Comparison of ENCODE assay signal across 5 worm cellular contexts in genomic region chrIII:13464493-13465362, ce11.
TF ChIP-seq lines count a peak whose summit lies in the region.

Gene kel-3, plus strand, starts transcription at chrIII:13464820.

TF ChIP-seq in whole organism, L1 larva, 84 proteins besides CTCF, POLR2A, EP300 and RAD21 (continued from another document and continues in another):
- TF ChIP-seq fkh-4 (tag; optimal IDR thresholded peaks at IDR 0.05; lab: Kevin White, UChicago; ENCODE audit: borderline replicate concordance): peak; percentile 14
- TF ChIP-seq aly-2 (tag; optimal IDR thresholded peaks at IDR 0.05; lab: Kevin White, UChicago): peak; percentile 97
- peak; percentile 86 for TF ChIP-seq unc-130 (tag; optimal IDR thresholded peaks at IDR 0.05; lab: Kevin White, UChicago)
- peak; percentile 82 for TF ChIP-seq nhr-85 (tag; lab: Kevin White, UChicago)
- TF ChIP-seq tlp-1 (tag; optimal IDR thresholded peaks at IDR 0.05; lab: Kevin White, UChicago): no peak
- no peak for TF ChIP-seq ceh-90 (tag; optimal IDR thresholded peaks at IDR 0.05; lab: Kevin White, UChicago)
- TF ChIP-seq fkh-8 (tag; optimal IDR thresholded peaks at IDR 0.05; lab: Kevin White, UChicago): no peak
- peak; percentile 75 for TF ChIP-seq snu-23 (GFP tag; optimal IDR thresholded peaks at IDR 0.05; lab: Kevin White, UChicago)
- TF ChIP-seq nhr-47 (tag; optimal IDR thresholded peaks at IDR 0.05; lab: Kevin White, UChicago): peak; percentile 60
- no peak for TF ChIP-seq isw-1 (GFP tag; IDR thresholded peaks at IDR 0.05; lab: Robert Waterston, UW)
- TF ChIP-seq fkh-10 (GFP tag; optimal IDR thresholded peaks at IDR 0.05; lab: Kevin White, UChicago): no peak
- TF ChIP-seq dpl-1 (GFP tag; optimal IDR thresholded peaks at IDR 0.05; lab: Kevin White, UChicago): peak; percentile 36 to 68 (median 42)
- TF ChIP-seq swsn-7 (tag; optimal IDR thresholded peaks at IDR 0.05; lab: Kevin White, UChicago): peak; percentile 0
- peak; percentile 79 for TF ChIP-seq blmp-1 (tag; optimal IDR thresholded peaks at IDR 0.05; lab: Kevin White, UChicago)
- peak; percentile 85 for TF ChIP-seq nhr-19 (GFP tag; conservative IDR thresholded peaks at IDR 0.05; lab: Robert Waterston, UW)
- no peak for TF ChIP-seq snpc-4 (tag; optimal IDR thresholded peaks at IDR 0.05; lab: Kevin White, UChicago)
- TF ChIP-seq nhr-71 (tag; optimal IDR thresholded peaks at IDR 0.05; lab: Kevin White, UChicago): peak; percentile 91
- TF ChIP-seq sox-4 (tag; optimal IDR thresholded peaks at IDR 0.05; lab: Kevin White, UChicago): no peak
- TF ChIP-seq ets-5 (GFP tag; IDR thresholded peaks at IDR 0.05; lab: Robert Waterston, UW): no peak
- peak; percentile 35 for TF ChIP-seq dsc-1 (tag; optimal IDR thresholded peaks at IDR 0.05; lab: Kevin White, UChicago)
- TF ChIP-seq Y116A8C.19 (tag; optimal IDR thresholded peaks at IDR 0.05; lab: Kevin White, UChicago; ENCODE audit: borderline replicate concordance): no peak
- TF ChIP-seq nhr-12 (tag; optimal IDR thresholded peaks at IDR 0.05; lab: Kevin White, UChicago): no peak
- TF ChIP-seq hlh-4 (tag; optimal IDR thresholded peaks at IDR 0.05; lab: Kevin White, UChicago): no peak
- TF ChIP-seq sptf-1 (tag; optimal IDR thresholded peaks at IDR 0.05; lab: Kevin White, UChicago): no peak
- no peak for TF ChIP-seq C04F5.9 (tag; optimal IDR thresholded peaks at IDR 0.05; lab: Kevin White, UChicago)
- TF ChIP-seq C34B4.2 (tag; optimal IDR thresholded peaks at IDR 0.05; lab: Kevin White, UChicago): peak; percentile 21
- no peak for TF ChIP-seq ceh-63 (GFP tag; optimal IDR thresholded peaks at IDR 0.05; lab: Kevin White, UChicago)

TF ChIP-seq in whole organism, L2 larva, 48 proteins besides CTCF, POLR2A, EP300 and RAD21 (continued from another document):
- TF ChIP-seq lsy-2 (tag; optimal IDR thresholded peaks at IDR 0.05; lab: Kevin White, UChicago) (peak; percentile 38 to 82), crh-2 (tag; optimal IDR thresholded peaks at IDR 0.05; lab: Kevin White, UChicago) (peak; percentile 90), F13H6.1 (tag; optimal IDR thresholded peaks at IDR 0.05; lab: Kevin White, UChicago) (peak; percentile 83), unc-39 (tag; optimal IDR thresholded peaks at IDR 0.05; lab: Kevin White, UChicago) (no peak), nhr-12 (tag; optimal IDR thresholded peaks at IDR 0.05; lab: Kevin White, UChicago) (no peak), ZK546.5 (tag; optimal IDR thresholded peaks at IDR 0.05; lab: Kevin White, UChicago) (peak; percentile 56), sma-3 (GFP tag; optimal IDR thresholded peaks at IDR 0.05; lab: Kevin White, UChicago) (peak; percentile 66), mbf-1 (tag; optimal IDR thresholded peaks at IDR 0.05; lab: Kevin White, UChicago) (no peak), nhr-11 (tag; optimal IDR thresholded peaks at IDR 0.05; lab: Kevin White, UChicago) (peak; percentile 64), lin-11 (tag; optimal IDR thresholded peaks at IDR 0.05; lab: Kevin White, UChicago) (no peak)

TF ChIP-seq in whole organism, L3 larva, 47 proteins besides CTCF, POLR2A, EP300 and RAD21 (continued from another document):
- peak; percentile 34 for TF ChIP-seq lin-15B (tag; optimal IDR thresholded peaks at IDR 0.05; lab: Kevin White, UChicago)
- TF ChIP-seq egl-5 (tag; optimal IDR thresholded peaks at IDR 0.05; lab: Kevin White, UChicago): no peak
- TF ChIP-seq hmg-11 (tag; optimal IDR thresholded peaks at IDR 0.05; lab: Kevin White, UChicago): peak; percentile 32
- TF ChIP-seq nhr-11 (tag; optimal IDR thresholded peaks at IDR 0.05; lab: Kevin White, UChicago): peak; percentile 54
- TF ChIP-seq eor-1 (tag; optimal IDR thresholded peaks at IDR 0.05; lab: Kevin White, UChicago): no peak
- TF ChIP-seq nhr-25 (tag; optimal IDR thresholded peaks at IDR 0.05; lab: Kevin White, UChicago): peak; percentile 37
TF ChIP-seq in whole organism, L3 larva: peak in this region for 26.

TF ChIP-seq in whole organism, L4 larva, 104 proteins besides CTCF, POLR2A, EP300 and RAD21 (continued from another document and continues in another):
- TF ChIP-seq lin-39 (tag; optimal IDR thresholded peaks at IDR 0.05; lab: Kevin White, UChicago) (peak; percentile 58), ama-1 (optimal IDR thresholded peaks at IDR 0.05; lab: Kevin White, UChicago) (peak; percentile 99), unc-39 (tag; optimal IDR thresholded peaks at IDR 0.05; lab: Kevin White, UChicago) (no peak), fkh-10 (GFP tag; optimal IDR thresholded peaks at IDR 0.05; lab: Kevin White, UChicago) (no peak), mxl-2 (GFP tag; conservative IDR thresholded peaks at IDR 0.05; lab: Robert Waterston, UW) (no peak), egl-43 (GFP tag; IDR thresholded peaks at IDR 0.05; lab: Robert Waterston, UW) (peak; percentile 70), aha-1 (tag; lab: Kevin White, UChicago) (peak; percentile 91), F26F4.8 (GFP tag; conservative IDR thresholded peaks at IDR 0.05; lab: Robert Waterston, UW) (peak; percentile 12; the same call in 1 of the 2 replicates), rbr-2 (tag; optimal IDR thresholded peaks at IDR 0.05; lab: Kevin White, UChicago) (peak; percentile 44), Y105C5A.15 (GFP tag; IDR thresholded peaks at IDR 0.05; lab: Robert Waterston, UW) (peak; percentile 83), Y48G9A.11 (GFP tag; IDR thresholded peaks at IDR 0.05; lab: Robert Waterston, UW) (peak; percentile 85), nhr-25 (tag; optimal IDR thresholded peaks at IDR 0.05; lab: Kevin White, UChicago; ENCODE audit: borderline replicate concordance, insufficient read depth) (no peak), nhr-41 (GFP tag; IDR thresholded peaks at IDR 0.05; lab: Robert Waterston, UW) (no peak; the same call in 1 of the 2 replicates), dmd-6 (GFP tag; IDR thresholded peaks at IDR 0.05; lab: Robert Waterston, UW) (peak; percentile 88), ceh-20 (GFP tag; IDR thresholded peaks at IDR 0.05; lab: Robert Waterston, UW) (peak; percentile 19), zip-2 (tag; optimal IDR thresholded peaks at IDR 0.05; lab: Kevin White, UChicago) (peak; percentile 58), cey-2 (tag; optimal IDR thresholded peaks at IDR 0.05; lab: Kevin White, UChicago; ENCODE audit: borderline replicate concordance, insufficient read depth) (peak; percentile 63), lin-29 (GFP tag; IDR thresholded peaks at IDR 0.05; lab: Robert Waterston, UW) (no peak; the same call in 1 of the 2 replicates), lir-3 (tag; optimal IDR thresholded peaks at IDR 0.05; lab: Kevin White, UChicago) (peak; percentile 7), ces-1 (GFP tag; optimal IDR thresholded peaks at IDR 0.05; lab: Kevin White, UChicago) (no peak), aly-2 (tag; optimal IDR thresholded peaks at IDR 0.05; lab: Kevin White, UChicago) (peak; percentile 95), F10B5.3 (tag; optimal IDR thresholded peaks at IDR 0.05; lab: Kevin White, UChicago) (peak; percentile 76), mes-2 (tag; optimal IDR thresholded peaks at IDR 0.05; lab: Kevin White, UChicago; ENCODE audit: poor library complexity, severe bottlenecking) (peak; percentile 70), zfp-2 (tag; optimal IDR thresholded peaks at IDR 0.05; lab: Kevin White, UChicago) (peak; percentile 30), ZK337.2 (GFP tag; IDR thresholded peaks at IDR 0.05; lab: Robert Waterston, UW) (no peak), snpc-1.2 (GFP tag; IDR thresholded peaks at IDR 0.05; lab: Robert Waterston, UW) (peak; percentile 72), set-16 (GFP tag; IDR thresholded peaks at IDR 0.05; lab: Robert Waterston, UW) (no peak), nhr-11 (tag; optimal IDR thresholded peaks at IDR 0.05; lab: Kevin White, UChicago) (peak; percentile 74), gei-8 (GFP tag; optimal IDR thresholded peaks at IDR 0.05; lab: Kevin White, UChicago) (peak; percentile 88), daf-19 (GFP tag; conservative IDR thresholded peaks at IDR 0.05; lab: Robert Waterston, UW) (no peak; the same call in 1 of the 2 replicates), lin-13 (GFP tag; optimal IDR thresholded peaks at IDR 0.05; lab: Kevin White, UChicago) (peak; percentile 82), ceh-28 (tag; optimal IDR thresholded peaks at IDR 0.05; lab: Kevin White, UChicago) (no peak), unc-62 (GFP tag; optimal IDR thresholded peaks at IDR 0.05 in 1 of 2; lab: Kevin White, UChicago) (peak in 1 of 2 experiments; percentile 91), unc-62 (tag; optimal IDR thresholded peaks at IDR 0.05; lab: Kevin White, UChicago) (no peak), dmd-8 (GFP tag; IDR thresholded peaks at IDR 0.05; lab: Robert Waterston, UW) (peak; percentile 78; the same call in 1 of the 2 replicates), lsy-2 (tag; optimal IDR thresholded peaks at IDR 0.05; lab: Kevin White, UChicago) (peak; percentile 63 to 86), egl-27 (tag; optimal IDR thresholded peaks at IDR 0.05; lab: Kevin White, UChicago) (no peak), saeg-2 (GFP tag; IDR thresholded peaks at IDR 0.05; lab: Robert Waterston, UW) (peak; percentile 62; the same call in 1 of the 2 replicates), snpc-4 (tag; optimal IDR thresholded peaks at IDR 0.05; lab: Kevin White, UChicago) (no peak), lin-38 (GFP tag; IDR thresholded peaks at IDR 0.05; lab: Robert Waterston, UW) (peak; percentile 80), pha-4 (GFP tag; IDR thresholded peaks at IDR 0.05; lab: Robert Waterston, UW) (peak; percentile 77; the same call in 1 of the 2 replicates), pha-4 (tag; optimal IDR thresholded peaks at IDR 0.05; lab: Kevin White, UChicago) (peak; percentile 18), Y5F2A.4 (GFP tag; optimal IDR thresholded peaks at IDR 0.05; lab: Kevin White, UChicago) (peak; percentile 78), skn-1 (tag; optimal IDR thresholded peaks at IDR 0.05; lab: Kevin White, UChicago) (no peak), dpl-1 (GFP tag; optimal IDR thresholded peaks at IDR 0.05; lab: Kevin White, UChicago) (peak; percentile 7)

TF ChIP-seq in whole organism, young adult, 124 proteins besides CTCF, POLR2A, EP300 and RAD21 (continued from another document and continues in another):
- TF ChIP-seq tbx-9 (tag; optimal IDR thresholded peaks at IDR 0.05; lab: Kevin White, UChicago; ENCODE audit: borderline replicate concordance): peak; percentile 75
- TF ChIP-seq zim-3 (tag; optimal IDR thresholded peaks at IDR 0.05; lab: Kevin White, UChicago): peak; percentile 93
- TF ChIP-seq F23B12.7 (tag; optimal IDR thresholded peaks at IDR 0.05; lab: Kevin White, UChicago; ENCODE audit: insufficient read depth): peak; percentile 73
- peak; percentile 97 for TF ChIP-seq Y53G8AR.9 (GFP tag; conservative IDR thresholded peaks at IDR 0.05; lab: Robert Waterston, UW)
- TF ChIP-seq bed-2 (GFP tag; IDR thresholded peaks at IDR 0.05; lab: Robert Waterston, UW): no peak
- 0 out of 2 replicates have a peak, but pooled peaks have one; percentile 47 for TF ChIP-seq ztf-28 (GFP tag; IDR thresholded peaks at IDR 0.05; lab: Robert Waterston, UW)
- TF ChIP-seq F57A8.1 (GFP tag; optimal IDR thresholded peaks at IDR 0.05; lab: Kevin White, UChicago): peak; percentile 39
- TF ChIP-seq Y95B8A.8 (GFP tag; IDR thresholded peaks at IDR 0.05; lab: Robert Waterston, UW): peak; percentile 90
- TF ChIP-seq efl-1 (GFP tag; optimal IDR thresholded peaks at IDR 0.05; lab: Kevin White, UChicago): peak; percentile 40
- TF ChIP-seq K11D2.4 (GFP tag; IDR thresholded peaks at IDR 0.05; lab: Robert Waterston, UW): peak; percentile 77; the same call in 1 of the 2 replicates
- TF ChIP-seq K12H6.12 (tag; optimal IDR thresholded peaks at IDR 0.05; lab: Kevin White, UChicago): peak; percentile 25
- TF ChIP-seq lag-1 (GFP tag; IDR thresholded peaks at IDR 0.05; lab: Robert Waterston, UW): no peak
- TF ChIP-seq madf-3 (GFP tag; IDR thresholded peaks at IDR 0.05; lab: Robert Waterston, UW): peak; percentile 87
- TF ChIP-seq fkh-3 (tag; optimal IDR thresholded peaks at IDR 0.05; lab: Kevin White, UChicago): peak; percentile 98
- TF ChIP-seq nfya-1 (tag; optimal IDR thresholded peaks at IDR 0.05; lab: Kevin White, UChicago; ENCODE audit: borderline replicate concordance, insufficient read depth): no peak
- TF ChIP-seq ceh-27 (GFP tag; optimal IDR thresholded peaks at IDR 0.05; lab: Kevin White, UChicago): peak; percentile 27
- peak; percentile 66 for TF ChIP-seq ZK185.1 (tag; optimal IDR thresholded peaks at IDR 0.05; lab: Kevin White, UChicago; ENCODE audit: poor library complexity, severe bottlenecking)
- TF ChIP-seq F39B2.1 (GFP tag; IDR thresholded peaks at IDR 0.05; lab: Robert Waterston, UW): peak; percentile 84
- TF ChIP-seq tlf-1 (GFP tag; optimal IDR thresholded peaks at IDR 0.05; lab: Kevin White, UChicago): peak; percentile 97
- TF ChIP-seq ama-1 (optimal IDR thresholded peaks at IDR 0.05; lab: Kevin White, UChicago): peak; percentile 97
- peak; percentile 50 to 96 for TF ChIP-seq ama-1 (GFP tag; optimal IDR thresholded peaks at IDR 0.05; lab: Kevin White, UChicago)
- TF ChIP-seq cebp-2 (GFP tag; IDR thresholded peaks at IDR 0.05; lab: Robert Waterston, UW): no peak; the same call in 1 of the 2 replicates
- no peak for TF ChIP-seq sptf-2 (GFP tag; optimal IDR thresholded peaks at IDR 0.05; lab: Kevin White, UChicago)
- peak; percentile 10 for TF ChIP-seq gei-17 (GFP tag; optimal IDR thresholded peaks at IDR 0.05; lab: Kevin White, UChicago)
- peak; percentile 94 for TF ChIP-seq nfyb-1 (GFP tag; IDR thresholded peaks at IDR 0.05; lab: Robert Waterston, UW)
- TF ChIP-seq nhr-179 (tag; optimal IDR thresholded peaks at IDR 0.05; lab: Kevin White, UChicago): peak; percentile 54
- TF ChIP-seq F52B5.7 (tag; optimal IDR thresholded peaks at IDR 0.05; lab: Kevin White, UChicago): peak; percentile 95
- peak; percentile 86 for TF ChIP-seq lin-54 (GFP tag; optimal IDR thresholded peaks at IDR 0.05; lab: Kevin White, UChicago)
- peak; percentile 76 for TF ChIP-seq ceh-100 (GFP tag; IDR thresholded peaks at IDR 0.05; lab: Robert Waterston, UW)
- TF ChIP-seq ccch-3 (GFP tag; optimal IDR thresholded peaks at IDR 0.05; lab: Kevin White, UChicago): peak; percentile 42
- peak; percentile 81 for TF ChIP-seq atf-7 (tag; optimal IDR thresholded peaks at IDR 0.05; lab: Kevin White, UChicago)
- TF ChIP-seq nhr-27 (tag; optimal IDR thresholded peaks at IDR 0.05; lab: Kevin White, UChicago): peak; percentile 76
- TF ChIP-seq F57C9.4 (tag; optimal IDR thresholded peaks at IDR 0.05; lab: Kevin White, UChicago): peak; percentile 92
- TF ChIP-seq repo-1 (tag; optimal IDR thresholded peaks at IDR 0.05; lab: Kevin White, UChicago): peak; percentile 98
- TF ChIP-seq egl-44 (GFP tag; IDR thresholded peaks at IDR 0.05; lab: Robert Waterston, UW): 0 out of 2 replicates have a peak, but pooled peaks have one; percentile 36
- TF ChIP-seq aptf-2 (GFP tag; conservative IDR thresholded peaks at IDR 0.05; lab: Robert Waterston, UW): no peak
- 0 out of 2 replicates have a peak, but pooled peaks have one; percentile 9 for TF ChIP-seq egrh-3 (GFP tag; IDR thresholded peaks at IDR 0.05; lab: Robert Waterston, UW)
- peak; percentile 80 for TF ChIP-seq nhr-90 (tag; optimal IDR thresholded peaks at IDR 0.05; lab: Kevin White, UChicago)
- TF ChIP-seq madf-10 (tag; optimal IDR thresholded peaks at IDR 0.05; lab: Kevin White, UChicago): peak; percentile 73
- peak; percentile 91 for TF ChIP-seq D2030.7 (GFP tag; IDR thresholded peaks at IDR 0.05; lab: Robert Waterston, UW)
- TF ChIP-seq attf-6 (GFP tag; IDR thresholded peaks at IDR 0.05; lab: Robert Waterston, UW): peak; percentile 87
- 0 out of 2 replicates have a peak, but pooled peaks have one; percentile 57 for TF ChIP-seq F37B4.10 (GFP tag; IDR thresholded peaks at IDR 0.05; lab: Robert Waterston, UW)
- peak; percentile 51 for TF ChIP-seq lin-40 (tag; optimal IDR thresholded peaks at IDR 0.05; lab: Kevin White, UChicago)
- TF ChIP-seq B0035.1 (tag; optimal IDR thresholded peaks at IDR 0.05; lab: Kevin White, UChicago): peak; percentile 90
- peak; percentile 77 for TF ChIP-seq ztf-26 (tag; optimal IDR thresholded peaks at IDR 0.05; lab: Kevin White, UChicago)
- no peak for TF ChIP-seq unc-62 (GFP tag; optimal IDR thresholded peaks at IDR 0.05; lab: Kevin White, UChicago)
- TF ChIP-seq unc-130 (GFP tag; optimal IDR thresholded peaks at IDR 0.05; lab: Kevin White, UChicago): peak; percentile 97
- peak; percentile 63 for TF ChIP-seq snpc-3.4 (tag; optimal IDR thresholded peaks at IDR 0.05; lab: Kevin White, UChicago)
- peak; percentile 33 for TF ChIP-seq xnd-1 (tag; optimal IDR thresholded peaks at IDR 0.05; lab: Kevin White, UChicago)
- peak; percentile 34; the same call in 1 of the 2 replicates for TF ChIP-seq hmg-20 (GFP tag; IDR thresholded peaks at IDR 0.05; lab: Robert Waterston, UW)
- TF ChIP-seq tbp1 (GFP tag; optimal IDR thresholded peaks at IDR 0.05; lab: Kevin White, UChicago): peak; percentile 71
